Fruit fly (Drosophila melanogaster) whole organism, embryonic: ENCODE data around the gene Rim2.

Source experiments
- Bteb2 ChIP-seq: fragments of 200-800 bp; sonication (Bioruptor generic); optimal IDR thresholded peaks from 2 replicates; lab custom pipeline; 2016; ENCODE audit warnings: missing biosample characterization, missing genetic modification characterization
- CG11398 ChIP-seq: fragments of 200-800 bp; sonication (Bioruptor generic); optimal IDR thresholded peaks from 2 replicates; lab custom pipeline; 2016; ENCODE audit warnings: missing biosample characterization, missing genetic modification characterization
- CG11560 ChIP-seq: fragments of 200-800 bp; sonication (Bioruptor generic); IDR thresholded peaks from 3 replicates; pipeline ENCODE4 v1.3.6; 2022; ENCODE audit warnings: missing biosample characterization, missing genetic modification characterization
- CG11723 ChIP-seq: fragments of 200-800 bp; sonication (Bioruptor generic); optimal IDR thresholded peaks from 2 replicates; lab custom pipeline; 2017; ENCODE audit warnings: missing biosample characterization, mild to moderate bottlenecking, missing genetic modification characterization
- CG12769 ChIP-seq: fragments of 200-800 bp; sonication (Bioruptor generic); optimal IDR thresholded peaks from 2 replicates; lab custom pipeline; 2019; ENCODE audit warnings: missing biosample characterization, mild to moderate bottlenecking, missing genetic modification characterization, moderate library complexity
- CG14667 ChIP-seq: fragments of 200-800 bp; sonication (Bioruptor generic); IDR thresholded peaks from 2 replicates; pipeline ENCODE4 v1.3.6; 2022; ENCODE audit warnings: missing biosample characterization, missing genetic modification characterization
- CG14860 ChIP-seq: fragments of 200-800 bp; sonication (Bioruptor generic); IDR thresholded peaks from 3 replicates; pipeline ENCODE4 v1.3.6; 2022; ENCODE audit warnings: missing biosample characterization, missing genetic modification characterization; ENCODE audit not compliant: partially characterized antibody
- CG15514 ChIP-seq: fragments of 200-800 bp; sonication (Bioruptor generic); optimal IDR thresholded peaks from 3 replicates; lab custom pipeline; 2017; ENCODE audit warnings: missing biosample characterization, missing genetic modification characterization, mild to moderate bottlenecking, moderate library complexity, missing genetic modification reagents
- CG1647 ChIP-seq: fragments of 200-800 bp; sonication (Bioruptor generic); optimal IDR thresholded peaks from 3 replicates; lab custom pipeline; 2016; ENCODE audit warnings: missing biosample characterization, missing genetic modification characterization
- CG1832 ChIP-seq: fragments of 200-800 bp; sonication (Bioruptor generic); optimal IDR thresholded peaks from 2 replicates; lab custom pipeline; 2017; ENCODE audit warnings: missing biosample characterization, mild to moderate bottlenecking, missing genetic modification characterization, inconsistent platforms
- CG18619 ChIP-seq: fragments of 200-800 bp; sonication (Bioruptor generic); optimal IDR thresholded peaks from 3 replicates; lab custom pipeline; 2017; ENCODE audit warnings: missing biosample characterization, mild to moderate bottlenecking, missing genetic modification characterization
- CG2120 ChIP-seq: fragments of 200-800 bp; sonication (Bioruptor generic); optimal IDR thresholded peaks from 3 replicates; lab custom pipeline; 2016; ENCODE audit warnings: missing biosample characterization, missing genetic modification characterization
- CG2712 ChIP-seq: fragments of 200-800 bp; optimal IDR thresholded peaks from 3 replicates; lab custom pipeline; 2019; ENCODE audit warnings: missing biosample characterization, mild to moderate bottlenecking, missing genetic modification characterization, moderate library complexity
- CG31224 ChIP-seq: fragments of 200-800 bp; sonication (Bioruptor generic); IDR thresholded peaks from 2 replicates; pipeline ENCODE4 v1.3.6; 2022; ENCODE audit warnings: missing biosample characterization, missing genetic modification characterization
- CG31365 ChIP-seq: fragments of 200-800 bp; sonication (Bioruptor generic); optimal IDR thresholded peaks from 2 replicates; lab custom pipeline; 2018; ENCODE audit warnings: missing biosample characterization, mild to moderate bottlenecking, missing genetic modification characterization
- CG4820 ChIP-seq: fragments of 200-800 bp; sonication (Bioruptor generic); optimal IDR thresholded peaks from 3 replicates; lab custom pipeline; 2016; ENCODE audit warnings: missing biosample characterization, missing genetic modification characterization
- CG6175 ChIP-seq: fragments of 200-800 bp; sonication (Bioruptor generic); IDR thresholded peaks from 3 replicates; pipeline ENCODE4 v1.3.6; 2022; ENCODE audit warnings: missing biosample characterization, missing genetic modification characterization
- CG6765 ChIP-seq: fragments of 200-800 bp; sonication (Bioruptor generic); optimal IDR thresholded peaks from 3 replicates; lab custom pipeline; 2017; ENCODE audit warnings: missing biosample characterization, mild to moderate bottlenecking, missing genetic modification characterization
- CG6791 ChIP-seq: fragments of 200-800 bp; sonication (Bioruptor generic); IDR thresholded peaks from 3 replicates; pipeline ENCODE4 v1.3.6; 2022; ENCODE audit warnings: missing biosample characterization, missing genetic modification characterization; ENCODE audit not compliant: partially characterized antibody
- CG6813 ChIP-seq: fragments of 200-800 bp; sonication (Bioruptor generic); optimal IDR thresholded peaks from 2 replicates; lab custom pipeline; 2017; ENCODE audit warnings: missing biosample characterization, missing genetic modification characterization, mild to moderate bottlenecking, moderate library complexity, missing genetic modification reagents
- CG6854 ChIP-seq: fragments of 200-800 bp; sonication (Bioruptor generic); optimal IDR thresholded peaks from 3 replicates; lab custom pipeline; 2017; ENCODE audit warnings: missing biosample characterization, mild to moderate bottlenecking, missing genetic modification characterization
- CG7357 ChIP-seq: fragments of 200-800 bp; sonication (Bioruptor generic); IDR thresholded peaks from 3 replicates; pipeline ENCODE4 v1.3.6; 2022; ENCODE audit warnings: missing biosample characterization, missing genetic modification characterization
- Dbx ChIP-seq: fragments of 200-800 bp; sonication (Bioruptor generic); IDR thresholded peaks from 3 replicates; pipeline ENCODE4 v1.3.6; 2022; ENCODE audit warnings: missing biosample characterization, missing genetic modification characterization
- ERR ChIP-seq: fragments of 200-800 bp; sonication (Bioruptor generic); optimal IDR thresholded peaks from 2 replicates; lab custom pipeline; 2016; ENCODE audit warnings: missing biosample characterization, missing genetic modification characterization
- HLH3B ChIP-seq: fragments of 200-800 bp; sonication (Bioruptor generic); IDR thresholded peaks from 2 replicates; pipeline ENCODE4 v1.3.6; 2022; ENCODE audit warnings: missing biosample characterization, missing genetic modification characterization
- Hmx ChIP-seq: fragments of 200-800 bp; sonication (Bioruptor generic); optimal IDR thresholded peaks from 2 replicates; lab custom pipeline; 2016; ENCODE audit warnings: missing biosample characterization, missing genetic modification characterization
- Jarid2 ChIP-seq: fragments of 200-800 bp; sonication (Bioruptor generic); optimal IDR thresholded peaks from 3 replicates; lab custom pipeline; 2017; ENCODE audit warnings: mild to moderate bottlenecking, missing biosample characterization, missing genetic modification reagents, missing genetic modification characterization
- NC2β ChIP-seq: fragments of 200-800 bp; sonication (Bioruptor generic); optimal IDR thresholded peaks from 2 replicates; lab custom pipeline; 2016; ENCODE audit warnings: missing biosample characterization, missing genetic modification characterization
- Opbp ChIP-seq: fragments of 200-800 bp; sonication (Bioruptor generic); IDR thresholded peaks from 3 replicates; pipeline ENCODE4 v1.3.6; 2022; ENCODE audit warnings: missing biosample characterization, missing genetic modification characterization; ENCODE audit not compliant: partially characterized antibody
- Spps ChIP-seq: fragments of 200-800 bp; sonication (Bioruptor generic); optimal IDR thresholded peaks from 2 replicates; lab custom pipeline; 2018; ENCODE audit warnings: missing biosample characterization, mild to moderate bottlenecking, missing genetic modification characterization
- TFAM ChIP-seq: fragments of 200-800 bp; sonication (Bioruptor generic); optimal IDR thresholded peaks from 2 replicates; lab custom pipeline; 2017; ENCODE audit warnings: missing biosample characterization, missing genetic modification characterization, inconsistent platforms
- aop ChIP-seq: fragments of 200-800 bp; sonication (Bioruptor generic); IDR thresholded peaks from 2 replicates; pipeline ENCODE4 v1.3.6; 2022; ENCODE audit warnings: missing biosample characterization, missing genetic modification characterization
- bigmax ChIP-seq: fragments of 200-800 bp; sonication (Bioruptor generic); optimal IDR thresholded peaks from 2 replicates; lab custom pipeline; 2018; ENCODE audit warnings: missing biosample characterization, mild to moderate bottlenecking, missing genetic modification characterization
- chif ChIP-seq, 2 experiments: fragments of 200-800 bp; sonication (Bioruptor generic); optimal IDR thresholded peaks; 3 replicates each; lab custom pipeline; 2016; ENCODE audit warnings: missing biosample characterization in 2 of 2, missing genetic modification characterization in 2 of 2
- eve ChIP-seq, 2 experiments: fragments of >200 bp; optimal IDR thresholded peaks; 2 replicates each; lab custom pipeline; 2017; ENCODE audit warnings: missing biosample characterization in 2 of 2, missing genetic modification characterization in 2 of 2
- ewg ChIP-seq: fragments of 200-800 bp; sonication (Bioruptor generic); optimal IDR thresholded peaks from 3 replicates; lab custom pipeline; 2017; ENCODE audit warnings: mild to moderate bottlenecking, missing biosample characterization, missing genetic modification reagents, missing genetic modification characterization
- exex ChIP-seq: fragments of 200-800 bp; sonication (Bioruptor generic); optimal IDR thresholded peaks from 4 replicates; lab custom pipeline; 2018; ENCODE audit warnings: missing biosample characterization, mild to moderate bottlenecking, missing genetic modification characterization, moderate library complexity
- gce ChIP-seq: fragments of 200-800 bp; sonication (Bioruptor generic); IDR thresholded peaks from 3 replicates; pipeline ENCODE4 v1.3.6; 2022; ENCODE audit warnings: missing biosample characterization, missing genetic modification characterization
- gt ChIP-seq: fragments of 200-800 bp; sonication (Bioruptor generic); IDR thresholded peaks from 2 replicates; pipeline ENCODE4 v1.3.6; 2022; ENCODE audit warnings: missing biosample characterization, missing genetic modification characterization
- hb ChIP-seq: fragments of 200-800 bp; sonication (Bioruptor generic); IDR thresholded peaks from 3 replicates; pipeline ENCODE4 v1.3.6; 2022; ENCODE audit warnings: missing biosample characterization, missing genetic modification characterization; ENCODE audit not compliant: partially characterized antibody
- kah ChIP-seq: fragments of 200-800 bp; sonication (Bioruptor generic); optimal IDR thresholded peaks from 2 replicates; lab custom pipeline; 2018; ENCODE audit warnings: missing biosample characterization, mild to moderate bottlenecking, missing genetic modification characterization
- lmd ChIP-seq: fragments of 200-800 bp; sonication (Bioruptor generic); IDR thresholded peaks from 2 replicates; pipeline ENCODE4 v1.3.6; 2022; ENCODE audit warnings: missing biosample characterization, missing genetic modification characterization
- luna ChIP-seq: fragments of 200-800 bp; sonication (Bioruptor generic); optimal IDR thresholded peaks from 2 replicates; lab custom pipeline; 2016; ENCODE audit warnings: missing biosample characterization, missing genetic modification characterization
- nau ChIP-seq: fragments of 200-800 bp; sonication (Bioruptor generic); optimal IDR thresholded peaks from 3 replicates; lab custom pipeline; 2017; ENCODE audit warnings: missing biosample characterization, mild to moderate bottlenecking, missing genetic modification characterization, missing genetic modification reagents
- nerfin-2 ChIP-seq: fragments of 200-800 bp; sonication (Bioruptor generic); IDR thresholded peaks from 2 replicates; pipeline ENCODE4 v1.3.6; 2022; ENCODE audit warnings: missing biosample characterization, missing genetic modification characterization; ENCODE audit not compliant: partially characterized antibody
- onecut ChIP-seq: fragments of 200-800 bp; sonication (Bioruptor generic); IDR thresholded peaks from 2 replicates; pipeline ENCODE4 v1.3.6; 2022; ENCODE audit warnings: missing biosample characterization, missing genetic modification characterization
- ranshi ChIP-seq: fragments of 200-800 bp; sonication (Bioruptor generic); IDR thresholded peaks from 2 replicates; pipeline ENCODE4 v1.3.6; 2022; ENCODE audit warnings: missing biosample characterization, missing genetic modification characterization
- scrt ChIP-seq: fragments of 200-800 bp; sonication (Bioruptor generic); optimal IDR thresholded peaks from 2 replicates; lab custom pipeline; 2018; ENCODE audit warnings: missing biosample characterization, mild to moderate bottlenecking, missing genetic modification characterization, moderate library complexity
- yki ChIP-seq: fragments of >200 bp; optimal IDR thresholded peaks from 3 replicates; lab custom pipeline; 2018

Gene Rim2

DNA sequence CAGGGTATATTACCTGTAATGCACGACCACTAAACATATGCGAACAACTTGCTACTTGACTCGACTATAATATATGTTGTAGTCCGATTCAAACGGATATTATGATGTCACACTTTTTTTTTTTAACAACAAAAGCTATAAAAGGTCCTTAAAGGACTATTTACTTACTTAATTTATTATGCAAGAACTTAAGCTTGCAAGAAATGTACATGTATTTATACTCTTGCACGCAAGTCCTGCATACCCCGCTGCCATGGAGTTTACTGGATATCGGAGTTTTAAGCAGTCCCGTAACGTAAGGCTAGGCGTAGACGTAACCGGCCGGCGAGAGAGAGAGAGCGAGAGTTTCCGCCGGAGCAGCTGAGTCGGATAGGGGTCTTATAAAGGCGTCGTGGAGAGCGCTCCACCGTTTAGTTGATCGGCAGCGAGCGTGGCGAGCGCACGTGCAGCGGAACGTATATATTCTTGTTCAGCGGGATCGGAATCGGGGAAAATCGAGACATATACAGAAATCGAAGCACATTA, 12.9 kb upstream of the Rim2 start (continued):
- TF ChIP-seq luna (GFP tag; lab: Kevin White, UChicago) (peak; percentile 47), ranshi (GFP tag; lab: Robert Waterston, UW) (peak; percentile 76; the same call in 1 of the 2 replicates), hb (GFP tag; lab: Robert Waterston, UW) (no peak), kah (GFP tag; lab: Kevin White, UChicago) (peak; percentile 30), ewg (GFP tag; lab: Kevin White, UChicago) (peak; percentile 89), lmd (GFP tag; lab: Robert Waterston, UW) (peak; percentile 92), CG6791 (GFP tag; lab: Robert Waterston, UW) (0 out of 3 replicates have a peak, but pooled peaks have one; percentile 39), Jarid2 (GFP tag; lab: Kevin White, UChicago) (peak; percentile 96), CG6813 (peak; percentile 66), CG11398 (GFP tag; lab: Kevin White, UChicago) (peak; percentile 82), CG12769 (tag; lab: Kevin White, UChicago) (peak; percentile 87), ERR (GFP tag; lab: Kevin White, UChicago) (peak; percentile 63), CG14860 (0 out of 3 replicates have a peak, but pooled peaks have one; percentile 25), CG31365 (tag; lab: Kevin White, UChicago) (peak; percentile 44), yki (peak; percentile 57), Spps (peak; percentile 55), onecut (GFP tag; lab: Robert Waterston, UW) (peak; percentile 35; the same call in 1 of the 2 replicates), Bteb2 (peak; percentile 87), CG6854 (GFP tag; lab: Kevin White, UChicago) (peak; percentile 58), TFAM (GFP tag; lab: Kevin White, UChicago) (peak; percentile 68), CG6175 (GFP tag; lab: Robert Waterston, UW) (no peak), CG11723 (GFP tag; lab: Kevin White, UChicago) (peak; percentile 60), HLH3B (GFP tag; lab: Robert Waterston, UW) (peak; percentile 84), CG14667 (GFP tag; lab: Robert Waterston, UW) (peak; percentile 85), gt (GFP tag; lab: Robert Waterston, UW) (peak; percentile 49; the same call in 1 of the 2 replicates), CG2712 (tag; lab: Kevin White, UChicago) (peak; percentile 92), CG31224 (peak; percentile 82), CG7357 (GFP tag; lab: Robert Waterston, UW) (peak; percentile 79; the same call in 2 of the 3 replicates), scrt (GFP tag; lab: Kevin White, UChicago) (peak; percentile 67), CG11560 (peak; percentile 75; the same call in 2 of the 3 replicates), CG4820 (GFP tag; lab: Kevin White, UChicago) (peak; percentile 89), CG18619 (GFP tag; lab: Kevin White, UChicago) (peak; percentile 89), exex (tag; lab: Kevin White, UChicago) (peak; percentile 21), Dbx (GFP tag; lab: Robert Waterston, UW) (peak; percentile 78; the same call in 2 of the 3 replicates), nau (GFP tag; lab: Kevin White, UChicago) (peak; percentile 86), CG1832 (no peak), NC2β (GFP tag; lab: Kevin White, UChicago) (peak; percentile 72), CG2120 (peak; percentile 94), bigmax (GFP tag; lab: Kevin White, UChicago) (peak; percentile 21), CG15514 (GFP tag; lab: Kevin White, UChicago) (peak; percentile 48), Hmx (peak; percentile 83), CG1647 (GFP tag; lab: Kevin White, UChicago) (peak; percentile 62), aop (no peak), CG6765 (GFP tag; lab: Kevin White, UChicago) (peak; percentile 22), nerfin-2 (GFP tag; lab: Robert Waterston, UW) (no peak), chif (GFP tag; optimal IDR thresholded peaks at IDR 0.05; lab: Kevin White, UChicago) (peak; percentile 87 to 94), gce (GFP tag; lab: Robert Waterston, UW) (peak; percentile 59), Opbp (GFP tag; lab: Robert Waterston, UW) (peak; percentile 68; the same call in 2 of the 3 replicates), eve (GFP tag; optimal IDR thresholded peaks at IDR 0.05; lab: Kevin White, UChicago) (peak in 1 of 2 experiments; percentile 94)
